Worm (Caenorhabditis elegans) whole organism, L2 larva: ENCODE measurements around the gene D2024.4.

ENCODE experiments used
- C34F6.9 ChIP-seq: fragments of 150-350 bp; optimal IDR thresholded peaks from 2 replicates; lab custom pipeline; 2014; ENCODE audit warnings: missing biosample characterization, missing genetic modification characterization
- F13H6.1 ChIP-seq: sonication (generic microtip); optimal IDR thresholded peaks from 2 replicates; lab custom pipeline; 2016; ENCODE audit warnings: missing genetic modification characterization, missing compliant biosample characterization
- R02D3.7 ChIP-seq: fragments of 150-350 bp; optimal IDR thresholded peaks from 2 replicates; lab custom pipeline; 2014; ENCODE audit warnings: missing biosample characterization, missing genetic modification characterization
- Y55F3AM.14 ChIP-seq: fragments of 200-800 bp; sonication (Bioruptor generic); optimal IDR thresholded peaks from 2 replicates; lab custom pipeline; 2018; ENCODE audit warnings: mild to moderate bottlenecking, missing genetic modification characterization, missing compliant biosample characterization
- ZK546.5 ChIP-seq: sonication (generic microtip); optimal IDR thresholded peaks from 2 replicates; lab custom pipeline; 2017; ENCODE audit warnings: missing biosample characterization, missing genetic modification characterization
- alr-1 ChIP-seq: fragments of 150-350 bp; optimal IDR thresholded peaks from 2 replicates; lab custom pipeline; 2014; ENCODE audit warnings: missing biosample characterization, missing genetic modification characterization
- aly-2 ChIP-seq: fragments of 150-350 bp; optimal IDR thresholded peaks from 2 replicates; lab custom pipeline; 2014; ENCODE audit warnings: missing biosample characterization, missing genetic modification characterization
- ama-1 ChIP-seq: fragments of 150-350 bp; optimal IDR thresholded peaks from 2 replicates; lab custom pipeline; 2018; ENCODE audit warnings: inconsistent platforms
- blmp-1 ChIP-seq: sonication (generic microtip); optimal IDR thresholded peaks from 2 replicates; lab custom pipeline; 2017; ENCODE audit warnings: missing genetic modification characterization, mild to moderate bottlenecking, missing compliant biosample characterization, antibody characterized with exemption, moderate library complexity; ENCODE audit not compliant: insufficient read depth
- ceh-16 ChIP-seq: fragments of 150-350 bp; optimal IDR thresholded peaks from 2 replicates; lab custom pipeline; 2014; ENCODE audit warnings: missing biosample characterization, missing genetic modification characterization
- ceh-82 ChIP-seq: fragments of 150-350 bp; optimal IDR thresholded peaks from 2 replicates; lab custom pipeline; 2014; ENCODE audit warnings: missing biosample characterization, missing genetic modification characterization
- dmd-4 ChIP-seq: sonication (generic microtip); optimal IDR thresholded peaks from 2 replicates; lab custom pipeline; 2017; ENCODE audit warnings: missing biosample characterization, missing genetic modification characterization
- elt-1 ChIP-seq: fragments of 150-350 bp; optimal IDR thresholded peaks from 2 replicates; lab custom pipeline; 2014; ENCODE audit warnings: missing biosample characterization, missing genetic modification characterization
- fos-1 ChIP-seq: fragments of 150-350 bp; optimal IDR thresholded peaks from 2 replicates; lab custom pipeline; 2014; ENCODE audit warnings: missing biosample characterization, missing genetic modification characterization
- lin-11 ChIP-seq: fragments of 150-350 bp; sonication (generic microtip); optimal IDR thresholded peaks from 2 replicates; lab custom pipeline; 2014; ENCODE audit warnings: missing biosample characterization, missing genetic modification characterization, inconsistent platforms, mixed read lengths
- lin-39 ChIP-seq: fragments of 150-350 bp; optimal IDR thresholded peaks from 2 replicates; lab custom pipeline; 2014; ENCODE audit warnings: missing biosample characterization, missing genetic modification reagents, missing genetic modification characterization
- lsy-2 ChIP-seq, 2 experiments: fragments of 150-350 bp in 1 of 2; sonication (generic microtip) in 1 of 2; optimal IDR thresholded peaks; 2 replicates each; lab custom pipeline; 2014 to 2017; ENCODE audit warnings: missing biosample characterization in 2 of 2, missing genetic modification characterization in 2 of 2
- mab-5 ChIP-seq: fragments of 150-350 bp; optimal IDR thresholded peaks from 2 replicates; lab custom pipeline; 2014; ENCODE audit warnings: missing biosample characterization, missing genetic modification characterization
- mbf-1 ChIP-seq: sonication (generic microtip); optimal IDR thresholded peaks from 2 replicates; lab custom pipeline; 2017; ENCODE audit warnings: missing biosample characterization, missing genetic modification characterization
- mdl-1 ChIP-seq, 2 experiments: fragments of 150-350 bp in 1 of 2; sonication (generic microtip) in 1 of 2; optimal IDR thresholded peaks; 2 replicates each; lab custom pipeline; 2017; ENCODE audit warnings: missing biosample characterization in 2 of 2, missing genetic modification characterization in 2 of 2
- nhr-10 ChIP-seq: sonication (generic microtip); optimal IDR thresholded peaks from 2 replicates; lab custom pipeline; 2017; ENCODE audit warnings: missing biosample characterization, missing genetic modification characterization
- nhr-129 ChIP-seq: fragments of 150-350 bp; optimal IDR thresholded peaks from 2 replicates; lab custom pipeline; 2014; ENCODE audit warnings: missing biosample characterization, missing genetic modification characterization
- nhr-21 ChIP-seq: fragments of 150-350 bp; optimal IDR thresholded peaks from 2 replicates; lab custom pipeline; 2014; ENCODE audit warnings: missing biosample characterization, missing genetic modification characterization
- nhr-237 ChIP-seq: fragments of 150-350 bp; optimal IDR thresholded peaks from 2 replicates; lab custom pipeline; 2014; ENCODE audit warnings: missing biosample characterization, missing genetic modification characterization
- nhr-6 ChIP-seq: fragments of 150-350 bp; optimal IDR thresholded peaks from 2 replicates; lab custom pipeline; 2014; ENCODE audit warnings: missing biosample characterization, missing genetic modification characterization
- peb-1 ChIP-seq: fragments of 150-350 bp; optimal IDR thresholded peaks from 2 replicates; lab custom pipeline; 2014; ENCODE audit warnings: missing biosample characterization, missing genetic modification characterization
- sma-3 ChIP-seq: sonication (generic microtip); optimal IDR thresholded peaks from 2 replicates; lab custom pipeline; 2016; ENCODE audit warnings: missing genetic modification reagents, missing genetic modification characterization, missing compliant biosample characterization
- unc-55 ChIP-seq: fragments of 150-350 bp; sonication (generic microtip); optimal IDR thresholded peaks from 3 replicates; lab custom pipeline; 2014; ENCODE audit warnings: missing biosample characterization, missing genetic modification reagents, missing genetic modification characterization
- unc-62 ChIP-seq: fragments of 150-350 bp; optimal IDR thresholded peaks from 2 replicates; lab custom pipeline; 2014; ENCODE audit warnings: missing biosample characterization, missing genetic modification reagents, missing genetic modification characterization
- zag-1 ChIP-seq: fragments of 150-350 bp; optimal IDR thresholded peaks from 2 replicates; lab custom pipeline; 2014; ENCODE audit warnings: missing biosample characterization, missing genetic modification characterization
- ztf-1 ChIP-seq: fragments of 200-800 bp; sonication (Bioruptor generic); conservative IDR thresholded peaks from 2 replicates; pipeline ENCODE4 v1.3.6; 2022; ENCODE audit warnings: missing genetic modification characterization, missing compliant biosample characterization
- ztf-4 ChIP-seq: fragments of 150-350 bp; optimal IDR thresholded peaks from 2 replicates; lab custom pipeline; 2014; ENCODE audit warnings: missing biosample characterization, missing genetic modification characterization

D2024.4 gene

DNA sequence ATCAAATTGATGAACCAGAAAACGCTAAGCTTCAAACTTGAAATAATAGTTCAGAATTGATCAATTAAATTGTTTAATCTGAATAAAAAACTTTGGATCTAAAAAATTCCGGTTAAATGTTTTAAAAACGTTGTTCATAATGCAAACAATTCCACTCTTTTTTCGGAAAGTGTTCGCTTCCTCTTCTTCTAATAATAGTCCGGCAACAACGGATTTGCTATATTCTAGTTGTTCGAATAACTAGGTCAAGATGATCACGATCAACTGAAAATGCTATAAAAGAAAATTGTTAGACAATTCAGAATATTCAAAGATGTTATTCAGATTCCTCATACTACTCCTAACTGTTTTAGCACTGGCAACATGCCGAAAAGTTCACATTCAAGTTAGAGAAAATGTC is at the start of gene D2024.4:
TSS of gene D2024.4 (plus strand) at position 301 of the 400 bp plus-strand sequence.
- TF ChIP-seq C34F6.9 (tag; lab: Kevin White, UChicago), result no peak
- no peak for TF ChIP-seq mdl-1 (tag; optimal IDR thresholded peaks at IDR 0.05; lab: Kevin White, UChicago)
- no peak for TF ChIP-seq dmd-4 (tag; lab: Kevin White, UChicago)
- TF ChIP-seq mbf-1 (tag; lab: Kevin White, UChicago), result no peak
- no peak for TF ChIP-seq ceh-82 (tag; lab: Kevin White, UChicago)
- no peak for TF ChIP-seq ceh-16 (tag; lab: Kevin White, UChicago)
- TF ChIP-seq nhr-129 (tag; lab: Kevin White, UChicago), result no peak
- TF ChIP-seq ZK546.5 (tag; lab: Kevin White, UChicago), result no peak
- no peak for TF ChIP-seq nhr-6
- no peak for TF ChIP-seq R02D3.7 (tag; lab: Kevin White, UChicago)
- TF ChIP-seq F13H6.1 (tag; lab: Kevin White, UChicago), result no peak
- TF ChIP-seq aly-2 (tag; lab: Kevin White, UChicago), result no peak
- TF ChIP-seq fos-1, result no peak
- TF ChIP-seq ztf-1 (GFP tag; lab: Robert Waterston, UW), result no peak
- no peak for TF ChIP-seq zag-1 (tag; lab: Kevin White, UChicago)

ce11 chrIV:7182818-7183217 is 48.2 kb upstream of the D2024.4 start:
- no peak for TF ChIP-seq unc-55 (GFP tag; lab: Kevin White, UChicago)

DNA sequence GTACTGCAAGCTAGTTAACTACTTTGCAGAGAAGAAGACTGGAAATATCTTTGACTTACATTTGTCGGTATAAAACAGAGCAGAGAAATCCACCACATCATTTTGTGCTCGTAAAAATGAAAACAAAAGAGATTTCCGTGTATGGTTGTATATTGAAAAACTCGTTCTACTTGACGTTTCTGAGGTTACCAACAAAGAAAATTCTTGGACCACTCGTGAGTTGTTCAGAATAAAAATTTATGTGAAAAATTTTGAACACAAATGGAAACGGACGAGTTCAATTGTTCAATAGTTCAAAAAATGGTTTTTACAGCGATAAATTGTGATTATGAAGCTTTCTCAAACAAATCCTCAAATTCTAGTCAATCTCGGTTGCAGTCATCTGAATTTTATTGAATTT is 46.4 kb upstream of the D2024.4 start, which contains the start of gene clec-179:
TSS of gene clec-179 (minus strand) at position 101 of the 400 bp plus-strand sequence.
- no peak for TF ChIP-seq nhr-129 (tag; lab: Kevin White, UChicago)

DNA sequence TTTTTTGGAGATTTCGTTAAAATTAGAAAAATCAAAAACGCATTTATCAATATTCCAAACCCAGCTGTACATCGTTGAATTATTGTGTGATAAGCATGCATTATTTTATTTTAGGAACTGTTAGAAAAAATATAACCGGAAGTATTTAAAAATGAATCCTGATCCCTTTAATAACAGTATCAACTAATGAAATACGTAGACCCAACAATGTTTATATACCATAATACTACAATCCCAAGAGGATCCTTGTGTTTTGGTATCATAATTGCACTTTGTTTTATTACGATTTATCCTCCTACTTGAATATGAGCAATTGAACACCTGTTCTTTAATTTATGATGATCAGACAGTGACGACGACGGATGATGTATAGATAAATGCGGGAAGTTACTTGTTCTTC is 44.3 kb upstream of the D2024.4 start, which contains the start of gene str-249:
TSS of gene str-249 (minus strand) at position 101 of the 400 bp plus-strand sequence.
- TF ChIP-seq lin-11 (tag; lab: Kevin White, UChicago) (no peak), blmp-1 (tag; lab: Kevin White, UChicago) (no peak), mdl-1 (tag; optimal IDR thresholded peaks at IDR 0.05; lab: Kevin White, UChicago) (no peak), zag-1 (tag; lab: Kevin White, UChicago) (no peak), unc-62 (GFP tag; lab: Kevin White, UChicago) (no peak), sma-3 (GFP tag; lab: Kevin White, UChicago) (no peak), dmd-4 (tag; lab: Kevin White, UChicago) (no peak), elt-1 (tag; lab: Kevin White, UChicago) (no peak)

DNA sequence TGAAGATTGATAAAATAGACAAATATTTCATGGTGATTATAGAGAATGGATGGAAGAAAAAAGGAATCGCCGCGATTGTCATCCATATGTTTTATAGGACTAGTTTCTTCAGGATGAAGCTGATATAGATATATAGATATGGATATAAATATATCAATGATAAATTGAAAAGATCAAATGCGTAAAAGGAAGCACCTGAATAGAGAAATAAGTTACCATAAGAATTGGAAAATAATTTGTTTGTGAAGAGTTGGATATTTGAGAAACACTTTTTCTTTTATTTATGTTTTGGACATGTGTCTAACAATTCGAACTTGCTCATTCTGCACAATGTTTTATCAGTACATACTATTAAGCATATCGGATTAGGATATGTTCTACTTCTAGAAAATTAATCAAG is 43.0 kb upstream of the D2024.4 start, which contains the start of gene C42D4.13:
TSS of gene C42D4.13 (minus strand) at position 101 of the 400 bp plus-strand sequence.
- TF ChIP-seq peb-1 (tag; lab: Kevin White, UChicago) (no peak), F13H6.1 (tag; lab: Kevin White, UChicago) (no peak), Y55F3AM.14 (no peak), nhr-237 (tag; lab: Kevin White, UChicago) (no peak), zag-1 (tag; lab: Kevin White, UChicago) (no peak), lin-39 (tag; lab: Kevin White, UChicago) (no peak), R02D3.7 (tag; lab: Kevin White, UChicago) (no peak), nhr-6 (no peak), mbf-1 (tag; lab: Kevin White, UChicago) (no peak), alr-1 (tag; lab: Kevin White, UChicago) (no peak), mab-5 (no peak), dmd-4 (tag; lab: Kevin White, UChicago) (no peak), ztf-4 (no peak), ama-1 (lab: Kevin White, UChicago) (no peak), nhr-10 (tag; lab: Kevin White, UChicago) (no peak), lsy-2 (tag; optimal IDR thresholded peaks at IDR 0.05; lab: Kevin White, UChicago) (no peak), unc-55 (GFP tag; lab: Kevin White, UChicago) (no peak), mdl-1 (tag; optimal IDR thresholded peaks at IDR 0.05; lab: Kevin White, UChicago) (no peak), nhr-21 (tag; lab: Kevin White, UChicago) (no peak)
